Worm (Caenorhabditis elegans) whole organism, young adult: ENCODE results near the gene R07E5.11.

Experiments
- B0336.3 ChIP-seq: fragments of 200-800 bp; sonication (Bioruptor generic); IDR thresholded peaks from 2 replicates; pipeline ENCODE4 v1.3.6; 2022; ENCODE audit warnings: missing genetic modification characterization, missing compliant biosample characterization
- C06A6.2 ChIP-seq: fragments of 200-800 bp; sonication (Bioruptor generic); conservative IDR thresholded peaks from 2 replicates; pipeline ENCODE4 v1.3.6; 2022; ENCODE audit warnings: missing genetic modification characterization, missing compliant biosample characterization
- C17E4.6 ChIP-seq: fragments of 200-800 bp; sonication (Bioruptor generic); IDR thresholded peaks from 2 replicates; pipeline ENCODE4 v1.3.6; 2022; ENCODE audit warnings: missing genetic modification reagents, missing genetic modification characterization, missing compliant biosample characterization
- D2030.7 ChIP-seq: fragments of 200-800 bp; sonication (Bioruptor generic); IDR thresholded peaks from 2 replicates; pipeline ENCODE4 v1.3.6; 2022; ENCODE audit warnings: missing genetic modification reagents, missing genetic modification characterization, missing compliant biosample characterization
- F10E7.11 ChIP-seq: sonication (generic microtip); optimal IDR thresholded peaks from 2 replicates; lab custom pipeline; 2017; ENCODE audit warnings: mild to moderate bottlenecking, missing genetic modification characterization, moderate library complexity, missing compliant biosample characterization
- F23B12.7 ChIP-seq: sonication (generic microtip); optimal IDR thresholded peaks from 2 replicates; lab custom pipeline; 2017; ENCODE audit warnings: missing genetic modification characterization, mild to moderate bottlenecking, missing compliant biosample characterization, antibody characterized with exemption, moderate library complexity; ENCODE audit not compliant: insufficient read depth
- F33H1.4 ChIP-seq: fragments of 200-800 bp; sonication (Bioruptor generic); IDR thresholded peaks from 2 replicates; pipeline ENCODE4 v1.3.6; 2022; ENCODE audit warnings: missing genetic modification reagents, missing genetic modification characterization, missing compliant biosample characterization
- Y53G8AR.9 ChIP-seq: fragments of 200-800 bp; sonication (Bioruptor generic); conservative IDR thresholded peaks from 2 replicates; pipeline ENCODE4 v1.3.6; 2022; ENCODE audit warnings: missing genetic modification reagents, missing genetic modification characterization, missing compliant biosample characterization
- Y56A3A.18 ChIP-seq: fragments of 200-800 bp; sonication (Bioruptor generic); IDR thresholded peaks from 2 replicates; pipeline ENCODE4 v1.3.6; 2022; ENCODE audit warnings: missing genetic modification reagents, missing genetic modification characterization, missing compliant biosample characterization
- Y79H2A.3 ChIP-seq: fragments of 200-800 bp; sonication (Bioruptor generic); conservative IDR thresholded peaks from 2 replicates; pipeline ENCODE4 v1.3.6; 2022; ENCODE audit warnings: missing genetic modification reagents, missing genetic modification characterization, missing compliant biosample characterization
- aptf-3 ChIP-seq: fragments of 200-800 bp; sonication (Bioruptor generic); IDR thresholded peaks from 2 replicates; pipeline ENCODE4 v1.3.6; 2022; ENCODE audit warnings: missing genetic modification characterization, missing compliant biosample characterization
- attf-3 ChIP-seq: fragments of 200-800 bp; sonication (Bioruptor generic); conservative IDR thresholded peaks from 2 replicates; pipeline ENCODE4 v1.3.6; 2022; ENCODE audit warnings: missing genetic modification reagents, missing genetic modification characterization, missing compliant biosample characterization
- attf-6 ChIP-seq: fragments of 200-800 bp; sonication (Bioruptor generic); IDR thresholded peaks from 2 replicates; pipeline ENCODE4 v1.3.6; 2022; ENCODE audit warnings: missing genetic modification reagents, missing genetic modification characterization, missing compliant biosample characterization
- bed-1 ChIP-seq: fragments of 200-800 bp; sonication (Bioruptor generic); IDR thresholded peaks from 2 replicates; pipeline ENCODE4 v1.3.6; 2022; ENCODE audit warnings: missing genetic modification reagents, missing genetic modification characterization, missing compliant biosample characterization
- bed-2 ChIP-seq: fragments of 200-800 bp; sonication (Bioruptor generic); IDR thresholded peaks from 2 replicates; pipeline ENCODE4 v1.3.6; 2022; ENCODE audit warnings: missing genetic modification reagents, missing genetic modification characterization, missing compliant biosample characterization
- ceh-27 ChIP-seq: fragments of 200-800 bp; sonication (Bioruptor generic); optimal IDR thresholded peaks from 2 replicates; lab custom pipeline; 2018; ENCODE audit warnings: mild to moderate bottlenecking, missing genetic modification characterization, moderate library complexity, missing compliant biosample characterization
- ceh-91 ChIP-seq: fragments of 200-800 bp; sonication (Bioruptor generic); IDR thresholded peaks from 2 replicates; pipeline ENCODE4 v1.3.6; 2022; ENCODE audit warnings: missing genetic modification reagents, missing genetic modification characterization, missing compliant biosample characterization
- dox-1 ChIP-seq: fragments of 200-800 bp; sonication (Bioruptor generic); IDR thresholded peaks from 2 replicates; pipeline ENCODE4 v1.3.6; 2022; ENCODE audit warnings: missing genetic modification reagents, missing genetic modification characterization, missing compliant biosample characterization
- efl-1 ChIP-seq: fragments of 150-350 bp; optimal IDR thresholded peaks from 2 replicates; lab custom pipeline; 2014; ENCODE audit warnings: missing biosample characterization, missing genetic modification reagents, missing genetic modification characterization
- egl-44 ChIP-seq: fragments of 200-800 bp; sonication (Bioruptor generic); IDR thresholded peaks from 2 replicates; pipeline ENCODE4 v1.3.6; 2022; ENCODE audit warnings: missing genetic modification reagents, missing genetic modification characterization, missing compliant biosample characterization
- ekl-4 ChIP-seq: fragments of 200-800 bp; sonication (Bioruptor generic); IDR thresholded peaks from 2 replicates; pipeline ENCODE4 v1.3.6; 2022; ENCODE audit warnings: missing genetic modification reagents, missing genetic modification characterization, missing compliant biosample characterization
- hmg-1.2 ChIP-seq: fragments of 200-800 bp; sonication (Bioruptor generic); IDR thresholded peaks from 2 replicates; pipeline ENCODE4 v1.3.6; 2022; ENCODE audit warnings: missing genetic modification reagents, missing genetic modification characterization, missing compliant biosample characterization
- hrde-1 ChIP-seq: sonication (generic microtip); optimal IDR thresholded peaks from 2 replicates; lab custom pipeline; 2016; ENCODE audit warnings: missing genetic modification characterization, mild to moderate bottlenecking, missing compliant biosample characterization, moderate library complexity, missing genotype, missing genetic modification reagents, borderline replicate concordance
- let-607 ChIP-seq, 2 experiments: fragments of 200-800 bp in 1 of 2; sonication (Bioruptor generic) in 1 of 2; sonication (generic microtip) in 1 of 2; optimal IDR thresholded peaks; 2 replicates each; lab custom pipeline; 2016 to 2018; ENCODE audit warnings: mild to moderate bottlenecking in 2 of 2, missing compliant biosample characterization in 2 of 2, missing genetic modification characterization in 2 of 2, moderate library complexity in 2 of 2, missing genotype in 1 of 2
- lin-26 ChIP-seq: fragments of 200-800 bp; sonication (Bioruptor generic); IDR thresholded peaks from 2 replicates; pipeline ENCODE4 v1.3.6; 2022; ENCODE audit warnings: missing genetic modification reagents, missing genetic modification characterization, missing compliant biosample characterization
- lin-35 ChIP-seq, 3 experiments: fragments of 150-350 bp in 2 of 3; sonication (generic microtip) in 1 of 3; optimal IDR thresholded peaks; 2 replicates each; lab custom pipeline; 2014 to 2018; ENCODE audit warnings: missing biosample characterization in 3 of 3, missing genetic modification characterization in 3 of 3, missing genetic modification reagents in 3 of 3
- lsl-1 ChIP-seq: fragments of 200-800 bp; sonication (Bioruptor generic); optimal IDR thresholded peaks from 2 replicates; lab custom pipeline; 2018; ENCODE audit warnings: mild to moderate bottlenecking, missing genetic modification characterization, moderate library complexity, missing compliant biosample characterization
- nfyb-1 ChIP-seq: fragments of 200-800 bp; sonication (Bioruptor generic); IDR thresholded peaks from 2 replicates; pipeline ENCODE4 v1.3.6; 2022; ENCODE audit warnings: missing genetic modification reagents, missing genetic modification characterization, missing compliant biosample characterization
- nhr-80 ChIP-seq: sonication (generic microtip); optimal IDR thresholded peaks from 2 replicates; lab custom pipeline; 2016; ENCODE audit warnings: missing genetic modification characterization, missing compliant biosample characterization
- rcor-1 ChIP-seq: fragments of 200-800 bp; sonication (Bioruptor generic); IDR thresholded peaks from 2 replicates; pipeline ENCODE4 v1.3.6; 2022; ENCODE audit warnings: missing genetic modification reagents, missing genetic modification characterization, missing compliant biosample characterization
- rpc-1 ChIP-seq, 2 experiments: fragments of 150-350 bp in 1 of 2; sonication (generic microtip) in 1 of 2; optimal IDR thresholded peaks; 2 replicates each; lab custom pipeline; 2014 to 2018; ENCODE audit warnings: missing biosample characterization in 1 of 2, missing genetic modification characterization in 1 of 2, missing genetic modification reagents in 1 of 2, missing genotype in 1 of 2
- sea-2 ChIP-seq: fragments of 200-800 bp; sonication (Bioruptor generic); IDR thresholded peaks from 2 replicates; pipeline ENCODE4 v1.3.6; 2022; ENCODE audit warnings: missing genetic modification characterization, missing compliant biosample characterization
- snpc-1.3 ChIP-seq: sonication (generic microtip); optimal IDR thresholded peaks from 2 replicates; lab custom pipeline; 2017; ENCODE audit warnings: missing genetic modification characterization, mild to moderate bottlenecking, missing compliant biosample characterization, antibody characterized with exemption, moderate library complexity, missing genotype, missing genetic modification reagents; ENCODE audit not compliant: insufficient read depth
- snpc-4 ChIP-seq, 5 experiments: fragments of 150-350 bp in 1 of 5; sonication (generic microtip) in 4 of 5; optimal IDR thresholded peaks; 2 replicates each; lab custom pipeline; 2014 to 2018; ENCODE audit warnings: missing genetic modification characterization in 5 of 5, missing biosample characterization in 3 of 5, antibody characterized with exemption in 2 of 5, mild to moderate bottlenecking in 2 of 5, missing compliant biosample characterization in 2 of 5, missing genotype in 2 of 5, moderate library complexity in 2 of 5, missing genetic modification reagents in 1 of 5
- tbx-9 ChIP-seq: sonication (generic microtip); optimal IDR thresholded peaks from 2 replicates; lab custom pipeline; 2016; ENCODE audit warnings: borderline replicate concordance, missing genetic modification characterization, inconsistent platforms, missing compliant biosample characterization
- unc-62 ChIP-seq: fragments of 150-350 bp; optimal IDR thresholded peaks from 2 replicates; lab custom pipeline; 2014; ENCODE audit warnings: missing biosample characterization, missing genetic modification reagents, missing genetic modification characterization
- zfh-2 ChIP-seq: fragments of 200-800 bp; sonication (Bioruptor generic); conservative IDR thresholded peaks from 2 replicates; pipeline ENCODE4 v1.3.6; 2022; ENCODE audit warnings: missing genetic modification reagents, missing genetic modification characterization, missing compliant biosample characterization
- zim-3 ChIP-seq: sonication (generic microtip); optimal IDR thresholded peaks from 2 replicates; lab custom pipeline; 2017; ENCODE audit warnings: mild to moderate bottlenecking, missing genetic modification characterization, moderate library complexity, missing compliant biosample characterization
- ztf-22 ChIP-seq: fragments of 200-800 bp; sonication (Bioruptor generic); optimal IDR thresholded peaks from 2 replicates; lab custom pipeline; 2018; ENCODE audit warnings: mild to moderate bottlenecking, missing genetic modification characterization, moderate library complexity, missing compliant biosample characterization
- ztf-26 ChIP-seq: sonication (generic microtip); optimal IDR thresholded peaks from 2 replicates; lab custom pipeline; 2017; ENCODE audit warnings: missing genetic modification characterization, missing compliant biosample characterization
- ztf-28 ChIP-seq: fragments of 200-800 bp; sonication (Bioruptor generic); IDR thresholded peaks from 2 replicates; pipeline ENCODE4 v1.3.6; 2022; ENCODE audit warnings: missing genetic modification reagents, missing genetic modification characterization, missing compliant biosample characterization
- ztf-3 ChIP-seq: fragments of 200-800 bp; sonication (Bioruptor generic); optimal IDR thresholded peaks from 2 replicates; lab custom pipeline; 2018; ENCODE audit warnings: mild to moderate bottlenecking, missing genetic modification characterization, missing compliant biosample characterization
- ztf-6 ChIP-seq: fragments of 200-800 bp; sonication (Bioruptor generic); IDR thresholded peaks from 2 replicates; pipeline ENCODE4 v1.3.6; 2022; ENCODE audit warnings: missing genetic modification reagents, missing genetic modification characterization, missing compliant biosample characterization

R07E5.11 gene

DNA sequence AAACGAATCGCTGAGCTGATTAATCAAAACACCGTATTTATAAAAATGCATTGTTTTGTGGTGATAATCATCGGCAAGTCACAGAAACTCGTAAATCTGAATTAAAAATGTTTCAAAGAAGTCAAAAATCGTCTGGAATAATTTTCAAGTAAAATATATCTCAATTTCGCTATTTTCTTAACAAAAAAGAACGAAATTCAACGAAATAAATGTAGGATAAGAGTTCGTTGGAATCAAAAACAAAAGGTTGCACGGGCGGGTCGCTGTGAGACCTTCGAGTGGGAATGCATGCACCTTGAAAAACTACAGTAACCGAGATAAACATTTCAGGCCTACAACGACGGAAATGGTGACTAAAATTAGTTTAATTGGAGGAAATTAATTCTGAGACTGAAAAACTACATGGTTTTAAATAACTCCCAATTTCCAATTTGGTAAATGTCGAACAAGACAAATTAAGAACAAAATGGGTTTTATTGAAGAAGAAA is 19.3 kb upstream of the R07E5.11 start, which contains the start of gene C28A5.1 (continued):
- TF ChIP-seq snpc-4 (GFP tag; optimal IDR thresholded peaks at IDR 0.05; lab: Kevin White, UChicago) = peak; percentile 14
- peak in 2 of 4 experiments; percentile 14 to 34 for TF ChIP-seq snpc-4 (tag; optimal IDR thresholded peaks at IDR 0.05; lab: Kevin White, UChicago)
- TF ChIP-seq ztf-6 = no peak
- TF ChIP-seq F23B12.7 (tag; lab: Kevin White, UChicago) = peak; percentile 65
- no peak for TF ChIP-seq nfyb-1 (GFP tag; lab: Robert Waterston, UW)
- no peak for TF ChIP-seq Y53G8AR.9 (GFP tag; lab: Robert Waterston, UW)
- no peak for TF ChIP-seq attf-3 (GFP tag; lab: Robert Waterston, UW)
- TF ChIP-seq dox-1 = peak; percentile 79
- TF ChIP-seq hrde-1 = peak; percentile 67
- TF ChIP-seq attf-6 (GFP tag; lab: Robert Waterston, UW) = no peak
- no peak for TF ChIP-seq rpc-1 (optimal IDR thresholded peaks at IDR 0.05; lab: Kevin White, UChicago)
- peak; percentile 13 for TF ChIP-seq rpc-1 (tag; optimal IDR thresholded peaks at IDR 0.05; lab: Kevin White, UChicago)
- peak in 1 of 3 experiments; percentile 41 for TF ChIP-seq lin-35 (GFP tag; optimal IDR thresholded peaks at IDR 0.05; lab: Kevin White, UChicago)
- 0 out of 2 replicates have a peak, but pooled peaks have one; percentile 25 for TF ChIP-seq Y56A3A.18 (GFP tag; lab: Robert Waterston, UW)
- peak; percentile 77 for TF ChIP-seq ceh-91 (GFP tag; lab: Robert Waterston, UW)
- TF ChIP-seq efl-1 = peak; percentile 81
- peak; percentile 91 for TF ChIP-seq D2030.7 (GFP tag; lab: Robert Waterston, UW)
- TF ChIP-seq, all 124 proteins: peak for 28

- TF ChIP-seq hmg-1.2 (GFP tag; lab: Robert Waterston, UW) (no peak), nfyb-1 (GFP tag; lab: Robert Waterston, UW) (no peak), let-607 (tag; optimal IDR thresholded peaks at IDR 0.05; lab: Kevin White, UChicago) (no peak), attf-3 (GFP tag; lab: Robert Waterston, UW) (no peak), C06A6.2 (GFP tag; lab: Robert Waterston, UW) (no peak), ceh-91 (GFP tag; lab: Robert Waterston, UW) (no peak), unc-62 (no peak), ztf-28 (no peak), ztf-22 (no peak), lsl-1 (no peak), F23B12.7 (tag; lab: Kevin White, UChicago) (no peak), aptf-3 (GFP tag; lab: Robert Waterston, UW) (no peak), ztf-6 (no peak), F33H1.4 (GFP tag; lab: Robert Waterston, UW) (no peak), bed-1 (GFP tag; lab: Robert Waterston, UW) (no peak), attf-6 (GFP tag; lab: Robert Waterston, UW) (no peak), bed-2 (GFP tag; lab: Robert Waterston, UW) (no peak), lin-35 (GFP tag; optimal IDR thresholded peaks at IDR 0.05; lab: Kevin White, UChicago) (no peak), ztf-3 (GFP tag; lab: Kevin White, UChicago) (no peak), lin-26 (GFP tag; lab: Robert Waterston, UW) (no peak)
- TF ChIP-seq, all 124 proteins: peak for 0
These were observed 14.4 kb upstream of the R07E5.11 start, which contains the start of gene C28A5.6 for ce11 chrIII:4429402-4429801. C28A5.6 (minus strand) TSS chrIII:4429502.

DNA sequence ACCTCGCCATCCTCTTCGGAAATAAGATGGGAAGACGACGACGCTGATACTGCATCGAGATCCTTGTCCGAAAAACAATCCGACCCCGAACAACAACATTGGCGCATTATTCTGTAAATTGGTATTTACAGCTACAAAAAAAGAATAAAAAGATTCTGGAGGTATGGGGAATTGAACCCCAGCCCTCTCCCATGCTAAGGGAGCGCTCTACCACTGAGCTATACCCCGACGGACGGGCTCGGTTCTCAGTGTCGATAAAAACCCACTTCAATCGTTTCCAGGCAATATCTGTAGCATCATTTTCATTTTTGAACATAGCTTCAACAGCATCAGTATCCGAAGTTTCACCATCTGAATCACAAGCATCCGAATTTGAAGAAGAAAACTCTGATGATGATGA is 13.8 kb upstream of the R07E5.11 start:
- TF ChIP-seq dox-1 (peak; percentile 77), ztf-26 (tag; lab: Kevin White, UChicago) (no peak), zim-3 (peak; percentile 46), C17E4.6 (GFP tag; lab: Robert Waterston, UW) (no peak), snpc-1.3 (tag; lab: Kevin White, UChicago) (no peak), rcor-1 (GFP tag; lab: Robert Waterston, UW) (0 out of 2 replicates have a peak, but pooled peaks have one; percentile 17), B0336.3 (GFP tag; lab: Robert Waterston, UW) (peak; percentile 20; the same call in 1 of the 2 replicates), ekl-4 (GFP tag; lab: Robert Waterston, UW) (peak; percentile 47; the same call in 1 of the 2 replicates), ztf-6 (no peak), zfh-2 (GFP tag; lab: Robert Waterston, UW) (peak; percentile 34; the same call in 1 of the 2 replicates), sea-2 (GFP tag; lab: Robert Waterston, UW) (no peak), F10E7.11 (tag; lab: Kevin White, UChicago) (no peak), tbx-9 (tag; lab: Kevin White, UChicago) (no peak), Y79H2A.3 (GFP tag; lab: Robert Waterston, UW) (no peak), nhr-80 (tag; lab: Kevin White, UChicago) (peak; percentile 13), egl-44 (peak; percentile 68; the same call in 1 of the 2 replicates), ceh-27 (GFP tag; lab: Kevin White, UChicago) (peak; percentile 4)
